Worm (Caenorhabditis elegans) whole organism, L3 larva: ENCODE measurements around the gene T11G6.4.

Experiments used
- R02D3.7 ChIP-seq: fragments of 150-350 bp; optimal IDR thresholded peaks from 2 replicates; lab custom pipeline; 2014; ENCODE audit warnings: missing biosample characterization, missing genetic modification characterization
- aly-2 ChIP-seq: fragments of 150-350 bp; optimal IDR thresholded peaks from 2 replicates; lab custom pipeline; 2014; ENCODE audit warnings: missing biosample characterization, missing genetic modification characterization
- ceh-28 ChIP-seq: fragments of 150-350 bp; optimal IDR thresholded peaks from 2 replicates; lab custom pipeline; 2014; ENCODE audit warnings: missing biosample characterization, missing genetic modification reagents, missing genetic modification characterization
- ceh-9 ChIP-seq: sonication (generic microtip); optimal IDR thresholded peaks from 2 replicates; lab custom pipeline; 2018; ENCODE audit warnings: missing biosample characterization, missing genetic modification characterization
- daf-12 ChIP-seq: fragments of 150-350 bp; optimal IDR thresholded peaks from 2 replicates; lab custom pipeline; 2014; ENCODE audit warnings: missing biosample characterization, missing genetic modification reagents, missing genetic modification characterization
- elt-1 ChIP-seq: fragments of 150-350 bp; optimal IDR thresholded peaks from 2 replicates; lab custom pipeline; 2014; ENCODE audit warnings: missing biosample characterization, missing genetic modification characterization
- elt-2 ChIP-seq: sonication (generic microtip); optimal IDR thresholded peaks from 2 replicates; lab custom pipeline; 2016; ENCODE audit warnings: missing genetic modification reagents, mild to moderate bottlenecking, missing genetic modification characterization, missing compliant biosample characterization
- fkh-10 ChIP-seq: sonication (generic microtip); optimal IDR thresholded peaks from 2 replicates; lab custom pipeline; 2017; ENCODE audit warnings: missing biosample characterization, missing genetic modification reagents, missing genetic modification characterization
- fkh-2 ChIP-seq: fragments of 150-350 bp; optimal IDR thresholded peaks from 2 replicates; lab custom pipeline; 2014; ENCODE audit warnings: missing biosample characterization, missing genetic modification reagents, missing genetic modification characterization
- fos-1 ChIP-seq: fragments of 150-350 bp; optimal IDR thresholded peaks from 2 replicates; lab custom pipeline; 2014; ENCODE audit warnings: missing biosample characterization, missing genetic modification characterization
- hmg-11 ChIP-seq: sonication (generic microtip); optimal IDR thresholded peaks from 2 replicates; lab custom pipeline; 2016; ENCODE audit warnings: missing genetic modification characterization, missing compliant biosample characterization
- jun-1 ChIP-seq: fragments of 150-350 bp; optimal IDR thresholded peaks from 2 replicates; lab custom pipeline; 2014; ENCODE audit warnings: missing biosample characterization, missing genetic modification reagents, missing genetic modification characterization
- lin-15B ChIP-seq: fragments of 150-350 bp; optimal IDR thresholded peaks from 2 replicates; lab custom pipeline; 2014; ENCODE audit warnings: missing biosample characterization, missing genetic modification characterization
- lin-39 ChIP-seq: fragments of 150-350 bp; optimal IDR thresholded peaks from 2 replicates; lab custom pipeline; 2018; ENCODE audit warnings: missing biosample characterization, missing genetic modification reagents, missing genetic modification characterization
- mdl-1 ChIP-seq: fragments of 150-350 bp; optimal IDR thresholded peaks from 2 replicates; lab custom pipeline; 2014; ENCODE audit warnings: missing biosample characterization, missing genetic modification characterization
- nfya-1 ChIP-seq: sonication (generic microtip); optimal IDR thresholded peaks from 2 replicates; lab custom pipeline; 2017; ENCODE audit warnings: missing genetic modification characterization, mild to moderate bottlenecking, missing compliant biosample characterization, antibody characterized with exemption, moderate library complexity; ENCODE audit not compliant: insufficient read depth
- nhr-11 ChIP-seq: fragments of 150-350 bp; optimal IDR thresholded peaks from 2 replicates; lab custom pipeline; 2014; ENCODE audit warnings: missing biosample characterization, missing genetic modification characterization
- nhr-23 ChIP-seq: fragments of 150-350 bp; optimal IDR thresholded peaks from 2 replicates; lab custom pipeline; 2014; ENCODE audit warnings: missing biosample characterization, missing genetic modification reagents, missing genetic modification characterization
- nhr-25 ChIP-seq: sonication (generic microtip); optimal IDR thresholded peaks from 2 replicates; lab custom pipeline; 2017; ENCODE audit warnings: missing biosample characterization, missing genetic modification characterization
- pha-4 ChIP-seq: fragments of 150-350 bp; optimal IDR thresholded peaks from 2 replicates; lab custom pipeline; 2014; ENCODE audit warnings: missing biosample characterization, missing genetic modification reagents, missing genetic modification characterization
- pqm-1 ChIP-seq: fragments of 150-350 bp; optimal IDR thresholded peaks from 2 replicates; lab custom pipeline; 2017; ENCODE audit warnings: missing biosample characterization, missing genetic modification characterization, inconsistent platforms
- sea-2 ChIP-seq: fragments of 150-350 bp; sonication (generic microtip); optimal IDR thresholded peaks from 4 replicates; lab custom pipeline; 2014; ENCODE audit warnings: missing biosample characterization, missing genetic modification reagents, missing genetic modification characterization
- skn-1 ChIP-seq: fragments of 150-350 bp; optimal IDR thresholded peaks from 2 replicates; lab custom pipeline; 2014; ENCODE audit warnings: missing biosample characterization, missing genetic modification characterization
- snpc-4 ChIP-seq: fragments of 150-350 bp; optimal IDR thresholded peaks from 2 replicates; lab custom pipeline; 2014; ENCODE audit warnings: missing biosample characterization, missing genetic modification characterization
- unc-39 ChIP-seq: sonication (generic microtip); optimal IDR thresholded peaks from 4 replicates; lab custom pipeline; 2017; ENCODE audit warnings: missing biosample characterization, missing genetic modification characterization
- zag-1 ChIP-seq: fragments of 150-350 bp; optimal IDR thresholded peaks from 2 replicates; lab custom pipeline; 2014; ENCODE audit warnings: missing biosample characterization, missing genetic modification characterization
- ztf-4 ChIP-seq: fragments of 150-350 bp; optimal IDR thresholded peaks from 2 replicates; lab custom pipeline; 2014; ENCODE audit warnings: missing biosample characterization, missing genetic modification characterization

T11G6.4 gene

DNA sequence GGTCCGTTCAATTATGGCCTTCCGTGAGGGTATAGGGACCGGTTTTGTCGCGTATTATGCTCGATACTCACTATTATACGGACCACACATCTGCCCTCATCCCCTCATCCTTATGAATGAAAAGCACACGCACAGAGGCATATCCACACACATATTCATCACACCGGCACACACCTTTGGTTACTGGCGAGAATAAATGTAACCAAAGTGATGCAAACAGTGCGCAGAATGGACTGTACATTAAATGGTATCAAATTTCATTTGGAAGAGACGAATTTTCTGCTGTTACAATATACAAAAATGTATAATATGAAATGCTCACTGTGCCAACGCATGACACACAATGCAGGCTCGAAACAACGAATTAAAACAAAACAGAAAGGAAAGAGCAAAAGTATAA, 17.9 kb upstream of the T11G6.4 start:
- TF ChIP-seq daf-12, result no peak
- TF ChIP-seq fkh-2 (tag; lab: Kevin White, UChicago), result no peak

DNA sequence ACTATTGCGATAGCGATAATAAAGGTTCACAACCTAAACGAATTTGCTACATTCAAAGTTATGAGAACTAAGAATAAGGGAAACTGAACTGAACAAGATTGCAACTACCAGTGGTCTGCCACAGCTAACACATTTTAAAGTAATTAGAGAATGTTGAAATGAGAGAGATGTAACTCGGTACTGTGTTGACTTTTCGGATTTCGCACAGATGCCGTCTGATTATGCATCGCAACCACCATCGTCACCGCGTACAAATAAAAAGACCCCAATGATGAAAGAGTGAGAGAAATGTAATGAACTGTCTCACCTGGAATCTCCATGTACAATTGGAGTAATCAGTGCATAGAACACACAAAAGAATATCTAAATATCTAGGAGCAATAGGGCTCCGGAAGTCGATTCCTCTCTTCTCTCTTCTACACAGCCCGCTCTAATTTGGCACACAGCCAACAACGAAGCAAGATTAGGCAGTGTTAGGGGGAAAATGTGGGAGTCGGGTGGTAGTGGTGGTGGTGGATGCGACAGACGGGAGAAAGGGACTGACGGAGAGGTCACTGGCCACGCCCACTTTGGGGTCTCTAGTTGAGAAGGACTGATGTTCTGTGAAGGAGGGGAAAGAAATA, 17.0 kb upstream of the T11G6.4 start, which contains the start of gene F13E9.11:
Gene F13E9.11 (minus strand): TSS at position 507 of the 623 bp plus-strand sequence.
- TF ChIP-seq elt-2 (tag; lab: Kevin White, UChicago) (no peak), fkh-10 (GFP tag; lab: Kevin White, UChicago) (no peak), snpc-4 (tag; lab: Kevin White, UChicago) (no peak), hmg-11 (tag; lab: Kevin White, UChicago) (peak; percentile 8), nfya-1 (peak; percentile 35)

DNA sequence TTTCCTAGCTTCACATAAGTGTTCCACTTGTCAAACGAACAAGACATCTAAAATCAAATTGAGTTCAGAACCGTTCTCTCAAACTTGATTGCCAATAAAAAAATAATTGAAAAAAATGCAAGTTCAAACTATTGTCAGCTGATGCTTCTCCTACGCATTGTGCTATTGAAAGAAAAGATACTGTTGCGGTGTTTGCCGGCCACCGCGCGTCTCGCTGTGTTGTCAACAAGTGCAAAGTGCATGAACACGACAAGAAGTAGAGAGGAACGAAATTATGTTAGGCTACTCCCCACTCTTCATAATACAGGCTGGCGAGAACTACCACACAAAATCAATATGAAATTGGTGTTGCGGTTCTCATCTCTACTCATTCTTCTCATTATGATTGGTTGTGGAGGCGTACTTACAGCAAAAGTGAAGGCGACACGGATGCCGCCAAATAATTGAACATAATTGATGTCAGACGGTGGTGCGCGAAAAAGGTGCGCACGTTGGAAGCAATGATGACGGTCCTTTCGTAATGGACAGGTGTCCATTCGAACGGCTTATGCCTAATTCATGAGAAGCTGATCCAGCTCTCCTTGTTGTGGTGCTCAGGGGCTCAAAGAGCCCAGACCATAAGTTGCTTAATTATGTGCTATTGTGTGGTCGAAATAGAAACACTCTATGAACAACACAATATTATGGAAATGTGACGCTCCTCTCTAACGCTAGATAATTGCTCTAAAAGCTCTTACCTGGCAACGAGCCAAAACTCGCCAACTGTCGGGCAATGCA, 15.8 kb upstream of the T11G6.4 start:
- no peak for TF ChIP-seq fos-1 (tag; lab: Kevin White, UChicago)
- TF ChIP-seq ceh-9 (tag; lab: Kevin White, UChicago), result no peak
- TF ChIP-seq pha-4, result peak; percentile 68
- TF ChIP-seq, all 47 proteins: peak for 1

DNA sequence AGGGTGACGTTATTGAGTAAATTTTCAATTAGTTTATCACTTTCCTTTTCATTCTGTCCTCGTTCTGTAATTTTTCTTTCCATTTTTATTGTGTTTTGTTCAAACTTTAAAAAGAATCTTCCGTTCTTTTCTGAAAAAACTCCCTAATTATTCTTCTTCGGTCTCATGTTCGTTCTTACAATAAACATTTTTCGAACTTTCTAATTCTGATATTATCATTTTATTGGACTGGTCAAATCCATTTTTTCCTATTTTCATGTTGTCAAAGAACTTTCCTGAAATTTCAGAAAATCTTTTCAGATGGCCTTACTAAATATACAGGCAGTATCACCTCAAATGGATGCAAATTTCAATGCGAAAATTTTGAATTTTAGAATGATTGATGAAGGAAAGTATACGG, 12.3 kb upstream of the T11G6.4 start, which contains the start of gene nish-1:
Gene nish-1 (plus strand): TSS at position 301 of the 400 bp plus-strand sequence.
- TF ChIP-seq skn-1 (no peak), elt-2 (tag; lab: Kevin White, UChicago) (no peak)

DNA sequence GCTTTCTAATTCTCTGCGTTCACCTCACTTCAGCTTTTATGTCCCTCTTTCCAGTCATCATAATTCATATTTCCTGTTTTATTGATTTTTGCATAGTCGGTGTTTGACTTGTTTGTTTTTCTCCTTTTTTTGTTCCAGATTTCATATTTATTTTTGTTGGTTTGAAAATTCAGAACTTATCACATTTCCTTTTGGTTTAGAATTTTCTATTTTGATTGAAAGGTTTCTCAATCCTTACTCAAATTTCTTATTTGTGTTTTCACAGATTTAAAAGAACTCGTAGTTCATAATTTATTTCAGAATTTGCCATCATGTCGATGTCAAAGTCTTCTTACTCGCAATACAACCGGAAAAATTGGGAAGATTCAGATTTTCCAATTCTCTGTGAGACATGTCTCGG, 9.4 kb upstream of the T11G6.4 start, which contains the start of gene rbm-22:
Gene rbm-22 (plus strand): TSS at position 301 of the 400 bp plus-strand sequence.
- TF ChIP-seq ceh-28 (tag; lab: Kevin White, UChicago), result peak; percentile 16
- no peak for TF ChIP-seq snpc-4 (tag; lab: Kevin White, UChicago)
- TF ChIP-seq, all 47 proteins: peak for 1

DNA sequence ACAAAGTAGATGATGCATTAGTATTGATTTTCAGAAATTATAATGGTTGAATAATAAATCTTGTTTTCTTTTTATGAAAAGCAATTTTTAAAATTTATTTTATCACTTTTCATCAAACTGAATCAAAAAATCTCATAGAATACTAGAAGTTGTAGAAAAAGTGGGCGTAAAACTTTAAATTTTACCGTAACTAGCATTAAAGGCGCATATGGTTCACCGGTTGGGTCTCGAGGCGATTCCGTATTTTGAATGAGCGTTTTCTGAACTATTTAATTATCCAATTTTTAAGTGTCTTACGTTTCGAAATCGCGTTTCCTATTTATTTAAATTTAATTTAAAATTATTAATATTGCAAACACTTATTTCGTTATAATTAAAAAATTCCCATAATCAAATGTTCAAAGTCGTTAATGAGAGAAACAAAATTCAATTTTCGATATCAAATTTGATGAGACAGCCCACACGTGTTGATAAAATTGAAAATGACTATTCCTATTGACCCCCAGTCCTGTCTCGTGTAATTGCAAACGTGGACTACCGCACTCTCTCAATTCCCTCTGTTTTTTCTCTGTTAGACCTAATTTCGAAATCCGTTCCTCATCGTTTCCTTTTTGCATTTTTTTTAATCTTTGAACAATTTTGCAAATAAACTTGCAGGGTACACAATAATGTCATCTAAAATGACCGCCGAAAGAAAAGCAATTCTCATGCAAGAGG, 6.7 kb upstream of the T11G6.4 start, which contains the start of the genes T11G6.2 and hars-1:
Gene T11G6.2 (minus strand): TSS at position 197 of the 717 bp plus-strand sequence.
Gene hars-1 (plus strand): TSS at position 658 of the 717 bp plus-strand sequence.
- TF ChIP-seq elt-2 (tag; lab: Kevin White, UChicago), result peak; percentile 73
- TF ChIP-seq pqm-1 (tag; lab: Kevin White, UChicago), result peak; percentile 80
- no peak for TF ChIP-seq unc-39 (tag; lab: Kevin White, UChicago)
- peak; percentile 3 for TF ChIP-seq mdl-1 (tag; lab: Kevin White, UChicago)
- TF ChIP-seq nhr-23 (tag; lab: Kevin White, UChicago), result peak; percentile 37
- no peak for TF ChIP-seq sea-2 (GFP tag; lab: Kevin White, UChicago)
- TF ChIP-seq lin-39 (tag; lab: Kevin White, UChicago), result peak; percentile 33
- no peak for TF ChIP-seq ztf-4
- no peak for TF ChIP-seq R02D3.7 (tag; lab: Kevin White, UChicago)
- TF ChIP-seq snpc-4 (tag; lab: Kevin White, UChicago), result peak; percentile 33
- TF ChIP-seq nhr-11 (tag; lab: Kevin White, UChicago), result no peak
- peak; percentile 42 for TF ChIP-seq lin-15B (tag; lab: Kevin White, UChicago)
- TF ChIP-seq elt-1 (tag; lab: Kevin White, UChicago), result no peak
- TF ChIP-seq nhr-25 (tag; lab: Kevin White, UChicago), result peak; percentile 9
- TF ChIP-seq zag-1 (tag; lab: Kevin White, UChicago), result no peak
- TF ChIP-seq hmg-11 (tag; lab: Kevin White, UChicago), result peak; percentile 29
- no peak for TF ChIP-seq aly-2 (tag; lab: Kevin White, UChicago)
- no peak for TF ChIP-seq fkh-10 (GFP tag; lab: Kevin White, UChicago)
- peak; percentile 45 for TF ChIP-seq pha-4
- peak; percentile 39 for TF ChIP-seq nfya-1
- no peak for TF ChIP-seq jun-1 (tag; lab: Kevin White, UChicago)
